Worm (Caenorhabditis elegans) whole organism, L3 larva: Measurements from ENCODE around the gene fbxa-115.

Source experiments
- ceh-28 ChIP-seq: fragments of 150-350 bp; optimal IDR thresholded peaks from 2 replicates; lab custom pipeline; 2014; ENCODE audit warnings: missing biosample characterization, missing genetic modification reagents, missing genetic modification characterization
- lin-39 ChIP-seq: fragments of 150-350 bp; optimal IDR thresholded peaks from 2 replicates; lab custom pipeline; 2018; ENCODE audit warnings: missing biosample characterization, missing genetic modification reagents, missing genetic modification characterization
- pha-4 ChIP-seq: fragments of 150-350 bp; optimal IDR thresholded peaks from 2 replicates; lab custom pipeline; 2014; ENCODE audit warnings: missing biosample characterization, missing genetic modification reagents, missing genetic modification characterization
- skn-1 ChIP-seq: fragments of 150-350 bp; optimal IDR thresholded peaks from 2 replicates; lab custom pipeline; 2014; ENCODE audit warnings: missing biosample characterization, missing genetic modification characterization
- unc-39 ChIP-seq: sonication (generic microtip); optimal IDR thresholded peaks from 4 replicates; lab custom pipeline; 2017; ENCODE audit warnings: missing biosample characterization, missing genetic modification characterization

DNA sequence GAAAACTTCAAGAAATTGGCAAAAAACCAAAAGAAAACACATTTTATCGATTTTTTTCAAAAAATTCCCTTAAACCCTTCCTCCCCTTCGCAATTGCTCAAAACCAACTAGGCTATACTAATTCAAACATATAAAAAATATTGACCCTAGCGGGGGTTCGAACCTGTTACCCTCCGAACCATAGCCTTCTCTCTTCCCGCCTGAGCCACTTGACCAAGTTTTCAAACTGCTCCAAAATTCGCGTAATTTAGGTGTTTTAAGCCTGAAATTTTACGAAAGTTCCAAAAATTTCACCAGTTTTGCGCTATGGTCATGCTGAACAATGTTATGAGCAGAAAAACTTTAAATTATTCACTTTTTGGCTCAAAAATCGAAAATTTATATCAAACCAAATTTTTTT, 42.5 kb upstream of the fbxa-115 start:
- TF ChIP-seq ceh-28 (no peak), skn-1 (tag; lab: Kevin White, UChicago) (no peak), pha-4 (tag; lab: Kevin White, UChicago) (no peak), lin-39 (tag; lab: Kevin White, UChicago) (no peak), unc-39 (tag; lab: Kevin White, UChicago) (no peak)
